Worm (Caenorhabditis elegans) whole organism, L4/young adult: ENCODE results near the gene T02B11.6.

Source experiments
- W03F9.2 ChIP-seq: fragments of 150-350 bp; optimal IDR thresholded peaks from 2 replicates; lab custom pipeline; 2014; ENCODE audit warnings: missing biosample characterization, missing genetic modification characterization
- him-1 ChIP-seq: sonication (generic microtip); optimal IDR thresholded peaks from 2 replicates; lab custom pipeline; 2016; ENCODE audit warnings: missing genotype, missing genetic modification reagents, missing genetic modification characterization, missing compliant biosample characterization

ce11 chrV:878567-878966, 10.5 kb downstream of the T02B11.6 start, which contains the start of gene T02B11.8:
- TF ChIP-seq W03F9.2 (tag; lab: Kevin White, UChicago) (no peak), him-1 (tag; lab: Kevin White, UChicago) (no peak)
